Worm (Caenorhabditis elegans): Measurements from ENCODE around the gene C53D6.11.

Gene C53D6.11

DNA sequence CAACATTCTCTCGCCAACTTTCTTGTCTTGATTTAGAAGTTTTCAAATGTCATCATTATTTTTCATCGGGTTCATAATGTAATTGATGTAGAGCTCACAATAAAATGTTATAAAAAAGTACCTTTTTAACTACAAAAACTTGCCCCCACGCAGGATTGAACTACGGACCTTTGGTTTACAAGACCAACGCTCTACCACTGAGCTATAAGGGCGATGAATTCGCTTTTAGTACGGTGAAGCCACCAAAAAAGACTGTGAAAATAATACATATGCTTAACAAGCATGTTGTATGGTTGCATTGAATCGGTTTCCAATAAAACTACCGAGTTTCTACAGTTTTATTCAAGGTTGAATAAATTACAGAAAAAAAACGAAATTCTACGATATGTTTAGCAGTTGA, 9.7 kb upstream of the C53D6.11 start:
- TF ChIP-seq nhr-43 (tag; optimal IDR thresholded peaks at IDR 0.05; ENCODE audit: poor library complexity, severe bottlenecking) (no peak), nhr-12 (tag; optimal IDR thresholded peaks at IDR 0.05) (no peak), nhr-76 (tag; optimal IDR thresholded peaks at IDR 0.05) (no peak), sea-2 (GFP tag; optimal IDR thresholded peaks at IDR 0.05) (no peak), ZK546.5 (tag; optimal IDR thresholded peaks at IDR 0.05) (no peak), ceh-82 (tag; optimal IDR thresholded peaks at IDR 0.05) (no peak), nhr-237 (tag; optimal IDR thresholded peaks at IDR 0.05) (no peak), nfya-1 (tag; optimal IDR thresholded peaks at IDR 0.05; ENCODE audit: insufficient read depth) (no peak), ama-1 (optimal IDR thresholded peaks at IDR 0.05) (no peak)

DNA sequence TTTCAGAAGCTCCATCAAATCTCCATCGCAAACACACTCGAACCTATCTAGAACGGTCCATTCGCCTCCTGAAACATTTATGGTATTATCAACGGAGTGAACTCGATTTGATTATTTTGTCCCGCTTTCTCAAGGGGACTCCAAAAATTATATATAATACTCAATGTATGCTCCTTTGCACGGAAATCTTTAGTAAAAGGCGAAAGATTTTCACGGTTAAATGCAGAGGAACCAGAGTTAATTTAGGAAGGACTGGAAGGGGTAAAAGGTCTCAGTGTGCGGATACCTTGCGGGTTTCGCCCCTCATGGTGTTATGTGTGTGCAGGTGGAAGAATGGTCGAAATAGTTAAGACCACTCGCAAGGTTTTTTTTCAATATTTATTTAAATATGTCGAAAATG, 9.2 kb upstream of the C53D6.11 start:
- no peak for TF ChIP-seq nhr-23 (tag; optimal IDR thresholded peaks at IDR 0.05)

DNA sequence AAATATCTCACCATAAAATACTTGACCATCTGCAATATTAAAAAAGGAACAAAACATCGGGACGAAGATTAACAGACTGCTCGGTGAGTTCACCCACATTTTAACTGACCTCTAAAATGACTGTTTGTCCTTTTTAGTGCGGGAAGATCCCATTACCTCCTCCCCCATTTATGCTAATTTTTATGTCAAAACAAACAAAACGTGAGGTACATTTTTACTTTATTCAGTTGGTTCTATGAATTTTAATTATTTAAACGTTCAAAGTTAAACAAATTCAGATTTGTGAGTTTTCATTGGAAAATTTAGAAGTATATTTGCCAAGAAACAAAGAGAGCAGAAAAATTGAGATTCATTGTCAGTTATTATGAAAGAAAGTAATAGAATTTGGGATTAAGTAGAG, 7.7 kb upstream of the C53D6.11 start, which contains the start of gene C53D6.8:
Gene C53D6.8 (minus strand): TSS at position 101 of the 400 bp plus-strand sequence.
- TF ChIP-seq mdl-1 (tag; optimal IDR thresholded peaks at IDR 0.05) (no peak), unc-62 (GFP tag; optimal IDR thresholded peaks at IDR 0.05) (no peak), ceh-16 (tag; optimal IDR thresholded peaks at IDR 0.05) (no peak), mml-1 (tag; optimal IDR thresholded peaks at IDR 0.05) (no peak), ceh-9 (tag; optimal IDR thresholded peaks at IDR 0.05) (no peak), R02D3.7 (tag; optimal IDR thresholded peaks at IDR 0.05) (no peak), fkh-10 (GFP tag; optimal IDR thresholded peaks at IDR 0.05) (no peak), ama-1 (optimal IDR thresholded peaks at IDR 0.05) (no peak), pha-4 (tag; optimal IDR thresholded peaks at IDR 0.05) (no peak), nfya-1 (tag; optimal IDR thresholded peaks at IDR 0.05; ENCODE audit: insufficient read depth) (no peak), elt-3 (tag; optimal IDR thresholded peaks at IDR 0.05) (no peak), elt-1 (tag; optimal IDR thresholded peaks at IDR 0.05) (no peak), lin-15B (tag; optimal IDR thresholded peaks at IDR 0.05) (no peak), daf-12 (tag; optimal IDR thresholded peaks at IDR 0.05) (no peak), lsy-12 (tag; optimal IDR thresholded peaks at IDR 0.05) (no peak), ceh-82 (tag; optimal IDR thresholded peaks at IDR 0.05) (no peak), fkh-2 (tag; optimal IDR thresholded peaks at IDR 0.05) (no peak), nhr-237 (tag; optimal IDR thresholded peaks at IDR 0.05) (no peak), nhr-11 (tag; optimal IDR thresholded peaks at IDR 0.05) (no peak)

DNA sequence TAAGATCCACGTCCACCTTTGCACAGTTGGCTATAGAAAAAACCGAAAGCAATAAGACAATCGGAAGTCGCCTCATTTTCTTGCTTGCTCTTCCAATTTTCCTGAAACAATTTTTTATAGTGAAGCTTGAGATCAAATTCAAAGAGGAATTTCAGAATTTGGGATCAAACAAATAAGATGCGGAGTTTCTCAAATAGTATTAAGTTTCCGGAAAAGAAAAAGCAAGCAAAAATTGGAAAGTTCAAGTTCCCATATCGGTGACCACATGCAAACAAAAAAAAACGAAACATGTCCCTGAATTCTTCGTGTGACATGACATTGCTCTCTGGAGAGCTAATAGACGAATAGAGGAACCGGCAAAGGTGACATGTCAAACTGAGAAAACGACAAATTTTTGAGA, 5.1 kb upstream of the C53D6.11 start, which contains the start of gene unc-129:
Gene unc-129 (minus strand): TSS at position 101 of the 400 bp plus-strand sequence.
- TF ChIP-seq ceh-9 (tag; optimal IDR thresholded peaks at IDR 0.05) (no peak), ama-1 (optimal IDR thresholded peaks at IDR 0.05) (no peak), nfya-1 (tag; optimal IDR thresholded peaks at IDR 0.05; ENCODE audit: insufficient read depth) (no peak), nhr-11 (tag; optimal IDR thresholded peaks at IDR 0.05) (no peak), nhr-12 (tag; optimal IDR thresholded peaks at IDR 0.05) (no peak), egl-5 (tag; optimal IDR thresholded peaks at IDR 0.05) (no peak)

DNA sequence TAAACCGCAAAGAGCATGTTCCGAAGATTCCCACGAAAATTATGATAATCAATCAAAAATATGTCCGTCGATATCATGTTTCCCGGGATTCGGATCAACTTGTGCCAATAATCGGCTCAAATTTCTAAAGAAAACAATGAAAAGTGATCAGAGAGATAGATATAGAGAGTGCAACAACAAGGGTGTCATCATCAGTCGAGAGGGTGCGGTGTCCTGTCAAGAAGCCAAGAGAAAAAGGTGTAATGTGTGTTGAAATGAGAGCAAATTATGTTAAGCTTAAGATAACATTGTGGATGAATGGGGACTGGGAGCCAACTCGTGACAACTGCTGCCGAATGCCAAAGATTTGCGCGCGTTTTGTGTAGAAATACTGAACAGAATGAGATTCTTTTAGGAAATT, 2.4 kb upstream of the C53D6.11 start:
- TF ChIP-seq nfya-1 (tag; optimal IDR thresholded peaks at IDR 0.05; ENCODE audit: insufficient read depth), result no peak
- TF ChIP-seq nhr-25 (tag; optimal IDR thresholded peaks at IDR 0.05), result no peak
- TF ChIP-seq skn-1 (tag; optimal IDR thresholded peaks at IDR 0.05), result no peak
- no peak for TF ChIP-seq jun-1 (tag; optimal IDR thresholded peaks at IDR 0.05)
- no peak for TF ChIP-seq snpc-4 (tag; optimal IDR thresholded peaks at IDR 0.05)
- TF ChIP-seq sea-2 (GFP tag; optimal IDR thresholded peaks at IDR 0.05), result no peak
- TF ChIP-seq elt-3 (tag; optimal IDR thresholded peaks at IDR 0.05), result no peak
- no peak for TF ChIP-seq fkh-10 (GFP tag; optimal IDR thresholded peaks at IDR 0.05)
- no peak for TF ChIP-seq ztf-4 (tag; optimal IDR thresholded peaks at IDR 0.05)
- TF ChIP-seq elt-2 (tag; optimal IDR thresholded peaks at IDR 0.05), result no peak
- no peak for TF ChIP-seq ceh-28 (tag; optimal IDR thresholded peaks at IDR 0.05)
- TF ChIP-seq nhr-237 (tag; optimal IDR thresholded peaks at IDR 0.05), result no peak
- TF ChIP-seq unc-62 (GFP tag; optimal IDR thresholded peaks at IDR 0.05), result no peak
- no peak for TF ChIP-seq nhr-23 (tag; optimal IDR thresholded peaks at IDR 0.05)
- no peak for TF ChIP-seq daf-12 (tag; optimal IDR thresholded peaks at IDR 0.05)
- no peak for TF ChIP-seq aly-2 (tag; optimal IDR thresholded peaks at IDR 0.05)
- TF ChIP-seq R02D3.7 (tag; optimal IDR thresholded peaks at IDR 0.05), result no peak
